Fruit fly (Drosophila melanogaster) whole organism, embryonic: ENCODE data around the gene Gnmt.

ENCODE experiments used
- Asciz ChIP-seq: fragments of 200-800 bp; sonication (Bioruptor generic); optimal IDR thresholded peaks from 2 replicates; lab custom pipeline; 2017; ENCODE audit warnings: missing biosample characterization, mild to moderate bottlenecking, missing genetic modification characterization, missing genetic modification reagents
- Bdp1 ChIP-seq: fragments of 200-800 bp; sonication (Bioruptor generic); optimal IDR thresholded peaks from 3 replicates; lab custom pipeline; 2016; ENCODE audit warnings: missing biosample characterization, missing genetic modification characterization
- CG11456 ChIP-seq: fragments of 200-800 bp; sonication (Bioruptor generic); IDR thresholded peaks from 3 replicates; pipeline ENCODE4 v1.3.6; 2022; ENCODE audit warnings: missing biosample characterization, missing genetic modification characterization
- CG11723 ChIP-seq: fragments of 200-800 bp; sonication (Bioruptor generic); optimal IDR thresholded peaks from 2 replicates; lab custom pipeline; 2017; ENCODE audit warnings: missing biosample characterization, mild to moderate bottlenecking, missing genetic modification characterization
- CG12071 ChIP-seq: fragments of 200-800 bp; sonication (Bioruptor generic); optimal IDR thresholded peaks from 3 replicates; lab custom pipeline; 2018; ENCODE audit warnings: missing biosample characterization, mild to moderate bottlenecking, missing genetic modification characterization
- CG16779 ChIP-seq: fragments of 200-800 bp; sonication (Bioruptor generic); IDR thresholded peaks from 2 replicates; pipeline ENCODE4 v1.3.6; 2022; ENCODE audit warnings: missing biosample characterization, missing genetic modification characterization
- CG17186 ChIP-seq: fragments of 200-800 bp; sonication (Bioruptor generic); optimal IDR thresholded peaks from 3 replicates; lab custom pipeline; 2017; ENCODE audit warnings: missing biosample characterization, missing genetic modification reagents, missing genetic modification characterization
- CG17361 ChIP-seq: fragments of 200-800 bp; sonication (Bioruptor generic); IDR thresholded peaks from 3 replicates; pipeline ENCODE4 v1.3.6; 2022; ENCODE audit warnings: missing biosample characterization, missing genetic modification characterization
- CG17802 ChIP-seq: fragments of 200-800 bp; sonication (Bioruptor generic); optimal IDR thresholded peaks from 2 replicates; lab custom pipeline; 2018; ENCODE audit warnings: missing biosample characterization, mild to moderate bottlenecking, missing genetic modification characterization, moderate library complexity
- CG2199 ChIP-seq: fragments of 200-800 bp; sonication (Bioruptor generic); IDR thresholded peaks from 3 replicates; pipeline ENCODE4 v1.3.6; 2022; ENCODE audit warnings: missing biosample characterization, missing genetic modification characterization
- CG31365 ChIP-seq: fragments of 200-800 bp; sonication (Bioruptor generic); optimal IDR thresholded peaks from 2 replicates; lab custom pipeline; 2018; ENCODE audit warnings: missing biosample characterization, mild to moderate bottlenecking, missing genetic modification characterization
- CG3163 ChIP-seq: fragments of 200-800 bp; sonication (Bioruptor generic); optimal IDR thresholded peaks from 3 replicates; lab custom pipeline; 2016; ENCODE audit warnings: missing biosample characterization, missing genetic modification characterization
- CG3838 ChIP-seq: fragments of 200-800 bp; sonication (Bioruptor generic); optimal IDR thresholded peaks from 3 replicates; lab custom pipeline; 2016; ENCODE audit warnings: missing biosample characterization, missing genetic modification characterization
- CG4820 ChIP-seq: fragments of 200-800 bp; sonication (Bioruptor generic); optimal IDR thresholded peaks from 3 replicates; lab custom pipeline; 2016; ENCODE audit warnings: missing biosample characterization, missing genetic modification characterization
- CG7556 ChIP-seq: fragments of 200-800 bp; sonication (Bioruptor generic); optimal IDR thresholded peaks from 2 replicates; lab custom pipeline; 2017; ENCODE audit warnings: missing biosample characterization, mild to moderate bottlenecking, missing genetic modification characterization
- CG8388 ChIP-seq: fragments of 200-800 bp; sonication (Bioruptor generic); optimal IDR thresholded peaks from 2 replicates; lab custom pipeline; 2019; ENCODE audit warnings: missing biosample characterization, mild to moderate bottlenecking, missing genetic modification characterization, moderate library complexity
- CG8924 ChIP-seq: fragments of 200-800 bp; optimal IDR thresholded peaks from 3 replicates; lab custom pipeline; 2019; ENCODE audit warnings: missing biosample characterization, mild to moderate bottlenecking, missing genetic modification characterization, moderate library complexity
- CG9727 ChIP-seq: fragments of 200-800 bp; sonication (Bioruptor generic); optimal IDR thresholded peaks from 3 replicates; lab custom pipeline; 2017; ENCODE audit warnings: missing biosample characterization, mild to moderate bottlenecking, missing genetic modification characterization
- Camta ChIP-seq: fragments of 200-800 bp; sonication (Bioruptor generic); optimal IDR thresholded peaks from 2 replicates; lab custom pipeline; 2016; ENCODE audit warnings: missing biosample characterization, missing genetic modification characterization
- D19B ChIP-seq: fragments of 200-800 bp; sonication (Bioruptor generic); optimal IDR thresholded peaks from 2 replicates; lab custom pipeline; 2017; ENCODE audit warnings: missing biosample characterization, mild to moderate bottlenecking, missing genetic modification characterization
- Dref ChIP-seq: fragments of 200-800 bp; sonication (Bioruptor generic); IDR thresholded peaks from 2 replicates; pipeline ENCODE4 v1.3.6; 2022; ENCODE audit warnings: missing biosample characterization, missing genetic modification characterization
- H2.0 ChIP-seq: fragments of 200-800 bp; sonication (Bioruptor generic); IDR thresholded peaks from 2 replicates; pipeline ENCODE4 v1.3.6; 2022; ENCODE audit warnings: missing biosample characterization, missing genetic modification characterization
- Hmr ChIP-seq: fragments of 200-800 bp; sonication (Bioruptor generic); optimal IDR thresholded peaks from 3 replicates; lab custom pipeline; 2017; ENCODE audit warnings: mild to moderate bottlenecking, missing biosample characterization, missing genetic modification reagents, missing genetic modification characterization
- Hr51 ChIP-seq, 2 experiments: fragments of 200-800 bp; sonication (Bioruptor generic); optimal IDR thresholded peaks; 2 replicates in 1 of 2; 3 replicates in 1 of 2; lab custom pipeline; 2016 to 2018; ENCODE audit warnings: missing biosample characterization in 2 of 2, missing genetic modification characterization in 2 of 2, mild to moderate bottlenecking in 1 of 2, moderate library complexity in 1 of 2
- Myb ChIP-seq: fragments of 200-800 bp; sonication (Bioruptor generic); optimal IDR thresholded peaks from 2 replicates; lab custom pipeline; 2016; ENCODE audit warnings: missing biosample characterization, missing genetic modification characterization
- NK7.1 ChIP-seq: fragments of 200-800 bp; sonication (Bioruptor generic); optimal IDR thresholded peaks from 3 replicates; lab custom pipeline; 2016; ENCODE audit warnings: missing biosample characterization, missing genetic modification characterization
- Sox102F ChIP-seq: fragments of 200-800 bp; sonication (Bioruptor generic); optimal IDR thresholded peaks from 2 replicates; lab custom pipeline; 2018; ENCODE audit warnings: missing biosample characterization, mild to moderate bottlenecking, missing genetic modification characterization, moderate library complexity
- aop ChIP-seq: fragments of 200-800 bp; sonication (Bioruptor generic); IDR thresholded peaks from 2 replicates; pipeline ENCODE4 v1.3.6; 2022; ENCODE audit warnings: missing biosample characterization, missing genetic modification characterization
- caup ChIP-seq: fragments of 200-800 bp; sonication (Bioruptor generic); optimal IDR thresholded peaks from 3 replicates; lab custom pipeline; 2017; ENCODE audit warnings: missing biosample characterization, mild to moderate bottlenecking, missing genetic modification characterization, moderate library complexity; ENCODE audit not compliant: severe bottlenecking
- ci ChIP-seq: fragments of 200-800 bp; sonication (Bioruptor generic); IDR thresholded peaks from 3 replicates; pipeline ENCODE4 v1.3.6; 2022; ENCODE audit warnings: missing biosample characterization, missing genetic modification characterization
- dysf ChIP-seq: fragments of 200-800 bp; sonication (Bioruptor generic); IDR thresholded peaks from 3 replicates; pipeline ENCODE4 v1.3.6; 2022; ENCODE audit warnings: missing biosample characterization, missing genetic modification characterization
- gem ChIP-seq: fragments of 200-800 bp; sonication (Bioruptor generic); optimal IDR thresholded peaks from 2 replicates; lab custom pipeline; 2019; ENCODE audit warnings: missing biosample characterization, mild to moderate bottlenecking, missing genetic modification characterization, moderate library complexity
- grau ChIP-seq: fragments of 200-800 bp; optimal IDR thresholded peaks from 3 replicates; lab custom pipeline; 2019; ENCODE audit warnings: missing biosample characterization, mild to moderate bottlenecking, missing genetic modification characterization, moderate library complexity
- insv ChIP-seq, 2 experiments: fragments of 200-800 bp; sonication (Bioruptor generic); optimal IDR thresholded peaks; 3 replicates each; lab custom pipeline; 2016 to 2018; ENCODE audit warnings: missing biosample characterization in 2 of 2, missing genetic modification characterization in 2 of 2
- ken ChIP-seq: fragments of 200-800 bp; sonication (Bioruptor generic); IDR thresholded peaks from 3 replicates; pipeline ENCODE4 v1.3.6; 2022; ENCODE audit warnings: missing biosample characterization, missing genetic modification characterization
- kni ChIP-seq: fragments of 200-800 bp; sonication (Bioruptor generic); optimal IDR thresholded peaks from 3 replicates; lab custom pipeline; 2017; ENCODE audit warnings: mild to moderate bottlenecking, missing biosample characterization, missing genetic modification reagents, missing genetic modification characterization
- lbe ChIP-seq: fragments of 200-800 bp; sonication (Bioruptor generic); optimal IDR thresholded peaks from 2 replicates; lab custom pipeline; 2016; ENCODE audit warnings: missing biosample characterization, mild to moderate bottlenecking, missing genetic modification characterization
- onecut ChIP-seq: fragments of 200-800 bp; sonication (Bioruptor generic); IDR thresholded peaks from 2 replicates; pipeline ENCODE4 v1.3.6; 2022; ENCODE audit warnings: missing biosample characterization, missing genetic modification characterization
- org-1 ChIP-seq: fragments of 200-800 bp; sonication (Bioruptor generic); optimal IDR thresholded peaks from 2 replicates; lab custom pipeline; 2017; ENCODE audit warnings: missing biosample characterization, missing genetic modification characterization
- otp ChIP-seq: fragments of 200-800 bp; sonication (Bioruptor generic); IDR thresholded peaks from 3 replicates; pipeline ENCODE4, ENCODE4 v1.3.6; 2022; ENCODE audit warnings: missing biosample characterization, missing genetic modification characterization
- prd ChIP-seq, 3 experiments: fragments of >200 bp in 2 of 3; fragments of 200-800 bp in 1 of 3; sonication (Bioruptor generic) in 1 of 3; optimal IDR thresholded peaks in 2 of 3; IDR thresholded peaks in 1 of 3; 2 replicates in 2 of 3; 3 replicates in 1 of 3; pipeline versions ENCODE4 v1.3.6 to Lab custom; 2017 to 2022; ENCODE audit warnings: missing biosample characterization in 1 of 3, missing genetic modification characterization in 1 of 3
- sd ChIP-seq: fragments of 200-800 bp; sonication (Bioruptor generic); optimal IDR thresholded peaks from 3 replicates; lab custom pipeline; 2018; ENCODE audit warnings: missing biosample characterization, mild to moderate bottlenecking, missing genetic modification characterization, moderate library complexity
- sens ChIP-seq: fragments of 200-800 bp; sonication (Bioruptor generic); peaks from one replicate; lab custom pipeline; 2016; ENCODE audit warnings: missing biosample characterization, missing genetic modification characterization
- sens-2 ChIP-seq: fragments of 200-800 bp; sonication (Bioruptor generic); IDR thresholded peaks from 2 replicates; pipeline ENCODE4 v1.3.6; 2022; ENCODE audit warnings: missing biosample characterization, missing genetic modification characterization
- slp2 ChIP-seq: fragments of 200-800 bp; sonication (Bioruptor generic); optimal IDR thresholded peaks from 2 replicates; lab custom pipeline; 2016; ENCODE audit warnings: missing biosample characterization, missing genetic modification characterization
- sob ChIP-seq: fragments of 200-800 bp; sonication (Bioruptor generic); IDR thresholded peaks from 2 replicates; pipeline ENCODE4 v1.3.6; 2022; ENCODE audit warnings: missing biosample characterization, missing genetic modification characterization
- sug ChIP-seq: fragments of 200-800 bp; optimal IDR thresholded peaks from 2 replicates; lab custom pipeline; 2019; ENCODE audit warnings: missing biosample characterization, mild to moderate bottlenecking, missing genetic modification characterization, moderate library complexity
- tgo ChIP-seq: fragments of 200-800 bp; sonication (Bioruptor generic); IDR thresholded peaks from 3 replicates; pipeline ENCODE4 v1.3.6; 2022; ENCODE audit warnings: missing biosample characterization, missing genetic modification characterization
- toy ChIP-seq: fragments of 200-800 bp; sonication (Bioruptor generic); IDR thresholded peaks from 2 replicates; pipeline ENCODE4 v1.3.6; 2022; ENCODE audit warnings: missing biosample characterization, missing genetic modification characterization
- ttk ChIP-seq: fragments of 200-800 bp; sonication (Bioruptor generic); IDR thresholded peaks from 2 replicates; pipeline ENCODE4 v2.1.2; 2022; ENCODE audit warnings: missing biosample characterization, missing genetic modification characterization
- twi ChIP-seq: fragments of 200-800 bp; optimal IDR thresholded peaks from 2 replicates; lab custom pipeline; 2019; ENCODE audit warnings: missing biosample characterization, mild to moderate bottlenecking, missing genetic modification characterization, moderate library complexity

Gene Gnmt

DNA sequence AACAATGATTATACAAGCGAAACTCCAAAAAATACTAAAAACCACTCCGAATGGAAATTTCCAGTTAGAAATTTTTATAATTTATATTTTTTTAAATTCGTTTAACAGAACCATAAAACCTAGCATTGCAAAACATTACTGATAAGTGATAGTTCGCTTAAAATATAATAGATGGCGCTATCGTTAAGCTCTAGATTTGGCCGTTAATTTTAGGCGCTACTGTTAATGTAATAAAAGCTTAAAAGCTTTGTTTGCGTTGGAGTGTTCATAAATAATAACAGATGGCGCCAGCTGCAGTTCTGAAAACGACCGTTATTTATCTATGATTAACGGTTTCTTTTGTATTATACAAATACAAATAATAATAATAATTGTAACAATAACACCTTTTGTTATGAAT lies 49.4 kb downstream of the Gnmt start (continued):
- TF ChIP-seq Bdp1 (GFP tag; lab: Kevin White, UChicago) (no peak), CG4820 (GFP tag; lab: Kevin White, UChicago) (no peak), kni (no peak), CG7556 (no peak), CG3163 (GFP tag; lab: Kevin White, UChicago) (no peak), H2.0 (GFP tag; lab: Robert Waterston, UW) (no peak), sens (GFP tag; lab: Kevin White, UChicago) (peak; percentile 51), CG8924 (tag; lab: Kevin White, UChicago) (no peak), onecut (GFP tag; lab: Robert Waterston, UW) (peak; percentile 9; the same call in 1 of the 2 replicates), CG17361 (GFP tag; lab: Robert Waterston, UW) (0 out of 3 replicates have a peak, but pooled peaks have one; percentile 25), CG16779 (no peak), toy (GFP tag; lab: Robert Waterston, UW) (no peak), CG3838 (GFP tag; lab: Kevin White, UChicago) (no peak), Myb (GFP tag; lab: Kevin White, UChicago) (peak; percentile 86), twi (no peak), otp (GFP tag; lab: Robert Waterston, UW) (no peak), prd (optimal IDR thresholded peaks at IDR 0.05; lab: Kevin White, UChicago) (no peak), prd (GFP tag; IDR thresholded peaks at IDR 0.05; lab: Robert Waterston, UW) (no peak), org-1 (GFP tag; lab: Kevin White, UChicago) (no peak), tgo (GFP tag; lab: Robert Waterston, UW) (no peak; the same call in 2 of the 3 replicates), CG12071 (GFP tag; lab: Kevin White, UChicago) (no peak), lbe (GFP tag; lab: Kevin White, UChicago) (peak; percentile 68), ttk (no peak), sug (tag; lab: Kevin White, UChicago) (peak; percentile 10), dysf (GFP tag; lab: Robert Waterston, UW) (peak; percentile 9; the same call in 1 of the 3 replicates), Asciz (GFP tag; lab: Kevin White, UChicago) (no peak), Camta (GFP tag; lab: Kevin White, UChicago) (no peak), Dref (no peak), sob (GFP tag; lab: Robert Waterston, UW) (0 out of 2 replicates have a peak, but pooled peaks have one; percentile 11), CG2199 (GFP tag; lab: Robert Waterston, UW) (no peak), sens-2 (GFP tag; lab: Robert Waterston, UW) (no peak), caup (GFP tag; lab: Kevin White, UChicago) (peak; percentile 6), CG8388 (peak; percentile 49), ken (GFP tag; lab: Robert Waterston, UW) (no peak), gem (peak; percentile 39), Sox102F (GFP tag; lab: Kevin White, UChicago) (peak; percentile 28), slp2 (GFP tag; lab: Kevin White, UChicago) (no peak), insv (GFP tag; optimal IDR thresholded peaks at IDR 0.05; lab: Kevin White, UChicago) (no peak), CG11456 (GFP tag; lab: Robert Waterston, UW) (peak; percentile 68; the same call in 2 of the 3 replicates), D19B (GFP tag; lab: Kevin White, UChicago) (no peak), grau (tag; lab: Kevin White, UChicago) (peak; percentile 54), NK7.1 (GFP tag; lab: Kevin White, UChicago) (no peak), Hmr (GFP tag; lab: Kevin White, UChicago) (peak; percentile 22), CG11723 (GFP tag; lab: Kevin White, UChicago) (no peak), CG17802 (no peak), ci (peak; percentile 23; the same call in 1 of the 3 replicates), CG17186 (GFP tag; lab: Kevin White, UChicago) (no peak), Hr51 (GFP tag; optimal IDR thresholded peaks at IDR 0.05; lab: Kevin White, UChicago) (peak in 1 of 2 experiments; percentile 16), aop (GFP tag; lab: Robert Waterston, UW) (no peak), CG9727 (GFP tag; lab: Kevin White, UChicago) (no peak), sd (tag; lab: Kevin White, UChicago) (no peak), CG31365 (tag; lab: Kevin White, UChicago) (no peak)
